Fruit fly (Drosophila melanogaster) whole organism, prepupa: ENCODE data around the gene UQCR-14.

Source experiments
- ss ChIP-seq, 2 experiments: fragments of 200-800 bp; sonication (Bioruptor generic); optimal IDR thresholded peaks; 2 replicates in 1 of 2; 3 replicates in 1 of 2; lab custom pipeline; 2017 to 2018; ENCODE audit warnings: mild to moderate bottlenecking in 2 of 2, missing biosample characterization in 2 of 2, missing genetic modification characterization in 2 of 2, moderate library complexity in 1 of 2
- svp ChIP-seq: fragments of 200-800 bp; sonication (Bioruptor generic); peaks from one replicate; lab custom pipeline; 2016; ENCODE audit warnings: missing biosample characterization, missing genetic modification characterization

- TF ChIP-seq ss (GFP tag; optimal IDR thresholded peaks at IDR 0.05; lab: Kevin White, UChicago) (no peak), svp (GFP tag; lab: Kevin White, UChicago) (peak; percentile 83)
These were observed 902 bp upstream of the UQCR-14 start for dm6 chrX:16285186-16285585.
